Worm (Caenorhabditis elegans) whole organism, L4/young adult: ENCODE data around the gene mks-3.

Experiments used
- W03F9.2 ChIP-seq: fragments of 150-350 bp; optimal IDR thresholded peaks from 2 replicates; lab custom pipeline; 2014; ENCODE audit warnings: missing biosample characterization, missing genetic modification characterization
- dao-5 ChIP-seq: sonication (generic microtip); optimal IDR thresholded peaks from 2 replicates; lab custom pipeline; 2016; ENCODE audit warnings: missing genotype, missing genetic modification characterization, moderate library complexity, missing compliant biosample characterization
- him-1 ChIP-seq: sonication (generic microtip); optimal IDR thresholded peaks from 2 replicates; lab custom pipeline; 2016; ENCODE audit warnings: missing genotype, missing genetic modification reagents, missing genetic modification characterization, missing compliant biosample characterization

The mks-3 gene

DNA sequence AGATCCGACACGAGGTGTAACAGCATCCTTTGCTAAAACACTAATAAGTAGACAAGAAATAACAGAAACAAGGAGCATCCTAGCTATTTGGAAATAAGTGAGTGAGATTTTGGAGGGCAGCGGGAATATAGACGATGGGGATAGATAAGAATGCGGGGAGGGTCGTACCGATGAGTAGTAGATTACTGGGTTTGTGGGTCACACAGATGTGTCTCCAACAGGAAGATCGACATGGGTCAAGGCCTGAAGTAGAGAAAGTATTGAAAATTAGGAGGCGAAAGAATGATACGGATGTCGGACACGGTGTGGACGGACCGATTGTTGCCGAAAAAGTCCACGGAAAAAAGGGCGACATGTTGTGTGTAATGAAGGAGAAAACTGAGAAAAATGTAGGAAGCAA, 49.1 kb downstream of the mks-3 start, which contains the start of gene wrt-10:
Gene wrt-10, minus strand, starts transcription at position 195 of the 400 bp plus-strand sequence.
- TF ChIP-seq dao-5 (tag; lab: Kevin White, UChicago), result no peak
- TF ChIP-seq W03F9.2 (tag; lab: Kevin White, UChicago), result no peak
- no peak for TF ChIP-seq him-1 (tag; lab: Kevin White, UChicago)

DNA sequence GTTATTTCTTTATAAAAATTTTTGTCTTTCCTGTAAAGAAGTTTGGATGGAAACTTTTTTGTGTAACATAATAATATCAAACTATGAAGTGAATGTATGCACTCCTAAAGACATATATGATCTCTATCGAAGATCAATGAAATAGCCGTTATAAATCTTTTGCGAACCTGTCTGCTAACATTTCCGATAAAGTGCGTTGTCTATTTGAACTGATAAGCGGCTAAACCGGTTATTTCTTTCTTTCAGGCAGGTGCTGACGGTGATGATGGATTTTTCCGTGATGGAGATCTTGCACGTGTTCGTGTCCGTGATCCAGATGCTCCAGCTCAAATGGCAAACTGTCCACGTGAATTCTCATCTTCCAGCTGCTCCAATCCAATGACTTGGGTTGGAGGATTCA, 52.0 kb downstream of the mks-3 start:
- TF ChIP-seq dao-5 (tag; lab: Kevin White, UChicago), result no peak
- no peak for TF ChIP-seq W03F9.2 (tag; lab: Kevin White, UChicago)

DNA sequence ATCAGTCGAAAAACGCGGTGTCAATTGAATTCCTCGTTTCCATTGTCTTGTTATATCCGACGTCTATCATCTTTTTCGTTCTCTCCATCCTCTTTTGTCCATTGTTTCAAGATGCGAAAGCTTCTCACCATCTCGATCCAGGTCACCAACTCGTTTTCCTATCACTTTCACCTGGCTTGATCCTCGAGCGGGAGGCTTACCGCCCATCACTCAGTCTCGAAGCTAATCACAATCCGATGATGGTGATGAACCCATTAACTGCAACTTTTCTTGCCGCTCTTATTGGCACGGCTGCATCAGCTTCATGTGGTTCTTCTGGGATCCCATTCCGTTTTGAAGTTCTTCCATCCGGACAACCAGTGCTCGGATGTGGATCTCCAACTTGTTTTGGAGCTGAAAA, 52.5 kb downstream of the mks-3 start, which contains the start of gene wrt-1:
Gene wrt-1, plus strand, starts transcription at position 53 of the 400 bp plus-strand sequence.
- TF ChIP-seq dao-5 (tag; lab: Kevin White, UChicago) (no peak), W03F9.2 (tag; lab: Kevin White, UChicago) (no peak)
